Fruit fly (Drosophila melanogaster) whole organism, embryonic: Measurements from ENCODE around the gene CG14273.
A peak's percentile ranks its signal among the peaks of the same experiment; 100 is the strongest.

ENCODE experiments used
- B-H1 ChIP-seq: fragments of 200-800 bp; sonication (Bioruptor generic); IDR thresholded peaks from 3 replicates; pipeline ENCODE4 v1.3.6; 2022; ENCODE audit warnings: missing biosample characterization, missing genetic modification characterization
- CG10267 ChIP-seq: fragments of 200-800 bp; sonication (Bioruptor generic); optimal IDR thresholded peaks from 2 replicates; lab custom pipeline; 2018; ENCODE audit warnings: missing biosample characterization, mild to moderate bottlenecking, missing genetic modification characterization, moderate library complexity
- CG10366 ChIP-seq: fragments of 200-800 bp; sonication (Bioruptor generic); IDR thresholded peaks from 2 replicates; pipeline ENCODE4 v1.3.6; 2022; ENCODE audit warnings: missing biosample characterization, missing genetic modification characterization
- CG10462 ChIP-seq: fragments of 200-800 bp; sonication (Bioruptor generic); optimal IDR thresholded peaks from 2 replicates; lab custom pipeline; 2016; ENCODE audit warnings: missing biosample characterization, missing genetic modification characterization
- CG11085 ChIP-seq: fragments of 200-800 bp; sonication (Bioruptor generic); IDR thresholded peaks from 2 replicates; pipeline ENCODE4 v1.3.6; 2022; ENCODE audit warnings: missing biosample characterization, missing genetic modification characterization
- CG11695 ChIP-seq: fragments of 200-800 bp; sonication (Bioruptor generic); IDR thresholded peaks from 3 replicates; pipeline ENCODE4 v1.3.6; 2022; ENCODE audit warnings: missing biosample characterization, missing genetic modification characterization
- CG12236 ChIP-seq: fragments of 200-800 bp; sonication (Bioruptor generic); optimal IDR thresholded peaks from 2 replicates; lab custom pipeline; 2016; ENCODE audit warnings: missing biosample characterization, missing genetic modification characterization
- CG1233 ChIP-seq: fragments of 200-800 bp; sonication (Bioruptor generic); optimal IDR thresholded peaks from 4 replicates; lab custom pipeline; 2018; ENCODE audit warnings: missing biosample characterization, mild to moderate bottlenecking, missing genetic modification characterization
- CG13296 ChIP-seq: fragments of 200-800 bp; sonication (Bioruptor generic); optimal IDR thresholded peaks from 3 replicates; lab custom pipeline; 2018; ENCODE audit warnings: missing biosample characterization, mild to moderate bottlenecking, missing genetic modification characterization
- CG15696 ChIP-seq: fragments of 200-800 bp; sonication (Bioruptor generic); optimal IDR thresholded peaks from 2 replicates; lab custom pipeline; 2019; ENCODE audit warnings: missing biosample characterization, mild to moderate bottlenecking, missing genetic modification characterization, moderate library complexity
- CG17186 ChIP-seq: fragments of 200-800 bp; sonication (Bioruptor generic); optimal IDR thresholded peaks from 3 replicates; lab custom pipeline; 2017; ENCODE audit warnings: missing biosample characterization, missing genetic modification reagents, missing genetic modification characterization
- CG17361 ChIP-seq: fragments of 200-800 bp; sonication (Bioruptor generic); IDR thresholded peaks from 3 replicates; pipeline ENCODE4 v1.3.6; 2022; ENCODE audit warnings: missing biosample characterization, missing genetic modification characterization
- CG17612 ChIP-seq: fragments of 200-800 bp; sonication (Bioruptor generic); IDR thresholded peaks from 2 replicates; pipeline ENCODE4 v1.3.6; 2022; ENCODE audit warnings: missing biosample characterization, missing genetic modification characterization
- CG17912 ChIP-seq: fragments of 200-800 bp; sonication (Bioruptor generic); optimal IDR thresholded peaks from 2 replicates; lab custom pipeline; 2018; ENCODE audit warnings: missing biosample characterization, mild to moderate bottlenecking, missing genetic modification characterization
- CG2129 ChIP-seq: fragments of 200-800 bp; sonication (Bioruptor generic); IDR thresholded peaks from 2 replicates; pipeline ENCODE4 v1.3.6; 2022; ENCODE audit warnings: missing biosample characterization, missing genetic modification characterization; ENCODE audit not compliant: partially characterized antibody
- CG30431 ChIP-seq: fragments of 200-800 bp; sonication (Bioruptor generic); optimal IDR thresholded peaks from 2 replicates; lab custom pipeline; 2017; ENCODE audit warnings: missing biosample characterization, missing genetic modification characterization
- CG43689 ChIP-seq: fragments of 200-800 bp; sonication (Bioruptor generic); IDR thresholded peaks from 2 replicates; pipeline ENCODE4 v1.3.6; 2022; ENCODE audit warnings: missing biosample characterization, missing genetic modification characterization
- CG4707 ChIP-seq: fragments of 200-800 bp; sonication (Bioruptor generic); optimal IDR thresholded peaks from 2 replicates; lab custom pipeline; 2018; ENCODE audit warnings: missing biosample characterization, mild to moderate bottlenecking, missing genetic modification characterization, moderate library complexity
- CG6272 ChIP-seq: fragments of 200-800 bp; sonication (Bioruptor generic); IDR thresholded peaks from 2 replicates; pipeline ENCODE4 v1.3.6; 2022; ENCODE audit warnings: missing biosample characterization, missing genetic modification characterization
- CG7271 ChIP-seq: fragments of 200-800 bp; sonication (Bioruptor generic); optimal IDR thresholded peaks from 2 replicates; lab custom pipeline; 2018; ENCODE audit warnings: missing biosample characterization, mild to moderate bottlenecking, missing genetic modification characterization, moderate library complexity
- CG7987 ChIP-seq: fragments of 200-800 bp; sonication (Bioruptor generic); optimal IDR thresholded peaks from 2 replicates; lab custom pipeline; 2018; ENCODE audit warnings: missing biosample characterization, mild to moderate bottlenecking, missing genetic modification characterization, moderate library complexity
- CG9727 ChIP-seq: fragments of 200-800 bp; sonication (Bioruptor generic); optimal IDR thresholded peaks from 3 replicates; lab custom pipeline; 2017; ENCODE audit warnings: missing biosample characterization, mild to moderate bottlenecking, missing genetic modification characterization
- CHES-1-like ChIP-seq: fragments of 200-800 bp; sonication (Bioruptor generic); optimal IDR thresholded peaks from 2 replicates; lab custom pipeline; 2016; ENCODE audit warnings: missing biosample characterization, missing genetic modification characterization
- Dfd ChIP-seq, 2 experiments: fragments of >200 bp; optimal IDR thresholded peaks; 2 replicates each; lab custom pipeline; 2017; ENCODE audit warnings: missing biosample characterization in 2 of 2, missing genetic modification characterization in 2 of 2
- Dp ChIP-seq: fragments of 200-800 bp; sonication (Bioruptor generic); optimal IDR thresholded peaks from 2 replicates; lab custom pipeline; 2018; ENCODE audit warnings: missing biosample characterization, mild to moderate bottlenecking, missing genetic modification characterization, moderate library complexity
- HHEX ChIP-seq: fragments of 200-800 bp; sonication (Bioruptor generic); optimal IDR thresholded peaks from 3 replicates; lab custom pipeline; 2017; ENCODE audit warnings: missing biosample characterization, mild to moderate bottlenecking, missing genetic modification characterization, missing genetic modification reagents
- HmgZ ChIP-seq: fragments of 200-800 bp; sonication (Bioruptor generic); optimal IDR thresholded peaks from 2 replicates; lab custom pipeline; 2018; ENCODE audit warnings: missing biosample characterization, mild to moderate bottlenecking, missing genetic modification characterization
- Hmx ChIP-seq: fragments of 200-800 bp; sonication (Bioruptor generic); optimal IDR thresholded peaks from 2 replicates; lab custom pipeline; 2016; ENCODE audit warnings: missing biosample characterization, missing genetic modification characterization
- Hr39 ChIP-seq: fragments of >200 bp; optimal IDR thresholded peaks from 2 replicates; lab custom pipeline; 2017
- Nf-YA ChIP-seq: fragments of 200-800 bp; sonication (Bioruptor generic); IDR thresholded peaks from 2 replicates; pipeline ENCODE4 v1.3.6; 2022; ENCODE audit warnings: missing biosample characterization, missing genetic modification characterization
- Optix ChIP-seq: fragments of 200-800 bp; sonication (Bioruptor generic); IDR thresholded peaks from 3 replicates; pipeline ENCODE4 v1.3.6; 2022; ENCODE audit warnings: missing biosample characterization, missing genetic modification characterization
- Ptx1 ChIP-seq: fragments of 200-800 bp; sonication (Bioruptor generic); IDR thresholded peaks from 2 replicates; pipeline ENCODE4 v1.3.6; 2022; ENCODE audit warnings: missing biosample characterization, missing genetic modification characterization
- Sox102F ChIP-seq: fragments of 200-800 bp; sonication (Bioruptor generic); optimal IDR thresholded peaks from 2 replicates; lab custom pipeline; 2018; ENCODE audit warnings: missing biosample characterization, mild to moderate bottlenecking, missing genetic modification characterization, moderate library complexity
- ac ChIP-seq: fragments of 200-800 bp; sonication (Bioruptor generic); optimal IDR thresholded peaks from 3 replicates; lab custom pipeline; 2017; ENCODE audit warnings: missing biosample characterization, mild to moderate bottlenecking, missing genetic modification characterization
- chm ChIP-seq: fragments of 200-800 bp; sonication (Bioruptor generic); IDR thresholded peaks from 2 replicates; pipeline ENCODE4 v1.3.6; 2022; ENCODE audit warnings: missing biosample characterization, missing genetic modification characterization
- ci ChIP-seq: fragments of 200-800 bp; sonication (Bioruptor generic); IDR thresholded peaks from 3 replicates; pipeline ENCODE4 v1.3.6; 2022; ENCODE audit warnings: missing biosample characterization, missing genetic modification characterization
- crp ChIP-seq, 2 experiments: fragments of 200-800 bp; sonication (Bioruptor generic); optimal IDR thresholded peaks; 2 replicates in 1 of 2; 3 replicates in 1 of 2; lab custom pipeline; 2017; ENCODE audit warnings: missing biosample characterization in 2 of 2, missing genetic modification characterization in 2 of 2, mild to moderate bottlenecking in 1 of 2, moderate library complexity in 1 of 2
- da ChIP-seq: fragments of 200-800 bp; sonication (Bioruptor generic); optimal IDR thresholded peaks from 2 replicates; lab custom pipeline; 2016; ENCODE audit warnings: missing biosample characterization, missing genetic modification characterization
- dmrt99B ChIP-seq: fragments of 200-800 bp; sonication (Bioruptor generic); optimal IDR thresholded peaks from 2 replicates; lab custom pipeline; 2018; ENCODE audit warnings: missing biosample characterization, mild to moderate bottlenecking, missing genetic modification characterization, moderate library complexity
- esg ChIP-seq: fragments of 200-800 bp; sonication (Bioruptor generic); conservative IDR thresholded peaks from 2 replicates; pipeline ENCODE4 v1.3.6; 2022; ENCODE audit warnings: missing biosample characterization, missing genetic modification characterization
- inv ChIP-seq: fragments of 200-800 bp; sonication (Bioruptor generic); IDR thresholded peaks from 2 replicates; pipeline ENCODE4 v1.3.6; 2022; ENCODE audit warnings: missing biosample characterization, missing genetic modification characterization; ENCODE audit not compliant: partially characterized antibody
- jumu ChIP-seq: fragments of 200-800 bp; sonication (Bioruptor generic); optimal IDR thresholded peaks from 3 replicates; lab custom pipeline; 2016; ENCODE audit warnings: missing biosample characterization, missing genetic modification characterization
- klu ChIP-seq: fragments of 200-800 bp; sonication (Bioruptor generic); IDR thresholded peaks from 2 replicates; pipeline ENCODE4 v1.3.6; 2022; ENCODE audit warnings: missing biosample characterization, missing genetic modification characterization
- mld ChIP-seq: fragments of 200-800 bp; sonication (Bioruptor generic); IDR thresholded peaks from 3 replicates; pipeline ENCODE4 v1.3.6; 2022; ENCODE audit warnings: missing biosample characterization, missing genetic modification characterization; ENCODE audit not compliant: partially characterized antibody
- sd ChIP-seq: fragments of 200-800 bp; sonication (Bioruptor generic); optimal IDR thresholded peaks from 3 replicates; lab custom pipeline; 2018; ENCODE audit warnings: missing biosample characterization, mild to moderate bottlenecking, missing genetic modification characterization, moderate library complexity
- sr ChIP-seq: fragments of 200-800 bp; sonication (Bioruptor generic); IDR thresholded peaks from 3 replicates; pipeline ENCODE4 v1.3.6; 2022; ENCODE audit warnings: missing biosample characterization, missing genetic modification characterization
- ssp ChIP-seq: fragments of 200-800 bp; sonication (Bioruptor generic); IDR thresholded peaks from 2 replicates; pipeline ENCODE4 v1.3.6; 2022; ENCODE audit warnings: missing biosample characterization, missing genetic modification characterization
- tio ChIP-seq: fragments of 200-800 bp; sonication (Bioruptor generic); optimal IDR thresholded peaks from 2 replicates; lab custom pipeline; 2017; ENCODE audit warnings: missing biosample characterization, missing genetic modification characterization, inconsistent platforms
- usp ChIP-seq: fragments of >200 bp; optimal IDR thresholded peaks from 2 replicates; lab custom pipeline; 2017; ENCODE audit warnings: missing biosample characterization, missing genetic modification characterization
- vfl ChIP-seq: fragments of 200-800 bp; sonication (Bioruptor generic); optimal IDR thresholded peaks from 2 replicates; lab custom pipeline; 2016; ENCODE audit warnings: missing biosample characterization, missing genetic modification characterization
- wor ChIP-seq: fragments of 200-800 bp; sonication (Bioruptor generic); IDR thresholded peaks from 2 replicates; pipeline ENCODE4 v1.3.6; 2022; ENCODE audit warnings: missing biosample characterization, missing genetic modification characterization

CG14273 gene

DNA sequence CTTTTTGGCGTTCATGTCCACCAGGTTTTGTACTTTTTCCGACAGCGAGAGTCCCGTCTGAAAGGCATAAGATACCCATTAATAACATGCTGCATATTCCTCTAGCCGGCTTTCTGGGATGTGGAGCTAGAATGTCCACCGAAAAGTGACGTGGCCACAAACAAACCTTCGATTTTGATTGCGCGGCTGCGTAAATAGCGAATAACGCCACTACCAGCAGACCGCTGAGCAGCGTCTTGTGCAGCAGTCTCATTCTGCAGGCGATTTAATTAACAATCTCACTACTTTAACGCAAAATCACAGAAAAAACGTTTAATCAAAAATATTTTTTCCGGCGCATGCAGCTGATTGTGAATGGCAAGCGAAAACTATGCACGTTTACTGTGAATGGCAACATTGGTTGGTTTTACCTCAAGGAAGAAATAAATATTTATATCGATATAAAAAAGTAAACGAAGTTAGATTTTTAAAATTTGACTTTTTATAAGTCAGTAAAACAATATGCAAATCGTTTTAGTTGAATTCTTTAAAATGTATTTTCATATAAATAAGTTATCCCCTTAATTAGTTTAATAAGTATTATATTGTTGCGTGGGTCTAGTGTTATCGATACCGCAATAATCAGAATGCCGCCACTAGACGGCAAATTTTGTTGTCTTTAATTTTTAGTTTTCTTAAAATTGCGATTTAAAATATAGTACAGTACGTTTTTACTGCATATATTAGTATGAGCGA, 34.5 kb upstream of the CG14273 start, which contains the start of the genes Ostgamma and Mettl14 (continued):
- TF ChIP-seq ci (GFP tag; lab: Robert Waterston, UW) (no peak), CG17612 (no peak), CG13296 (GFP tag; lab: Kevin White, UChicago) (no peak), Nf-YA (GFP tag; lab: Robert Waterston, UW) (no peak), jumu (GFP tag; lab: Kevin White, UChicago) (no peak), klu (GFP tag; lab: Robert Waterston, UW) (no peak), Dfd (GFP tag; optimal IDR thresholded peaks at IDR 0.05; lab: Kevin White, UChicago) (no peak), CG7271 (tag; lab: Kevin White, UChicago) (peak; percentile 12), usp (GFP tag; lab: Kevin White, UChicago) (no peak), CG2129 (GFP tag; lab: Robert Waterston, UW) (peak; percentile 66), CG10267 (tag; lab: Kevin White, UChicago) (peak; percentile 38), CG4707 (no peak), inv (GFP tag; lab: Robert Waterston, UW) (no peak; the same call in none of the 2 replicates), CG11085 (GFP tag; lab: Robert Waterston, UW) (no peak), crp (GFP tag; optimal IDR thresholded peaks at IDR 0.05; lab: Kevin White, UChicago) (peak in 1 of 2 experiments; percentile 65), CG17912 (GFP tag; lab: Kevin White, UChicago) (no peak), CG30431 (no peak), CG17361 (GFP tag; lab: Robert Waterston, UW) (peak; percentile 36; the same call in 1 of the 3 replicates), ssp (no peak), Sox102F (GFP tag; lab: Kevin White, UChicago) (no peak), sd (tag; lab: Kevin White, UChicago) (peak; percentile 54), Hr39 (lab: Kevin White, UChicago) (no peak), CG7987 (no peak), CG12236 (GFP tag; lab: Kevin White, UChicago) (no peak), CG10462 (no peak), esg (GFP tag; lab: Robert Waterston, UW) (no peak), sr (GFP tag; lab: Robert Waterston, UW) (no peak), dmrt99B (tag; lab: Kevin White, UChicago) (no peak), CG6272 (GFP tag; lab: Robert Waterston, UW) (no peak), CG1233 (GFP tag; lab: Kevin White, UChicago) (no peak), CG17186 (GFP tag; lab: Kevin White, UChicago) (no peak), CG9727 (no peak), HmgZ (tag; lab: Kevin White, UChicago) (no peak), Ptx1 (GFP tag; lab: Robert Waterston, UW) (no peak), wor (no peak), Hmx (GFP tag; lab: Kevin White, UChicago) (no peak), CG15696 (tag; lab: Kevin White, UChicago) (peak; percentile 9), CG10366 (GFP tag; lab: Robert Waterston, UW) (no peak), B-H1 (no peak), chm (GFP tag; lab: Robert Waterston, UW) (no peak), HHEX (GFP tag; lab: Kevin White, UChicago) (no peak), da (GFP tag; lab: Kevin White, UChicago) (no peak), Optix (GFP tag; lab: Robert Waterston, UW) (no peak), CG11695 (GFP tag; lab: Robert Waterston, UW) (no peak), Dp (peak; percentile 35), CG43689 (GFP tag; lab: Robert Waterston, UW) (no peak), CHES-1-like (GFP tag; lab: Kevin White, UChicago) (no peak), tio (GFP tag; lab: Kevin White, UChicago) (no peak), vfl (no peak), ac (no peak), mld (GFP tag; lab: Robert Waterston, UW) (no peak)
